Fruit fly (Drosophila melanogaster) whole organism, embryonic: ENCODE measurements around the gene CG2901.
A peak's percentile ranks its signal among the peaks of the same experiment; 100 is the strongest.

Experiments
- Adf1 ChIP-seq: fragments of 200-800 bp; sonication (Bioruptor generic); IDR thresholded peaks from 2 replicates; pipeline ENCODE4 v1.3.6; 2022; ENCODE audit warnings: missing biosample characterization, missing genetic modification characterization
- BtbVII ChIP-seq: fragments of 200-800 bp; sonication (Bioruptor generic); optimal IDR thresholded peaks from 3 replicates; lab custom pipeline; 2017; ENCODE audit warnings: missing biosample characterization, mild to moderate bottlenecking, missing genetic modification characterization
- CG10431 ChIP-seq: fragments of 200-800 bp; sonication (Bioruptor generic); optimal IDR thresholded peaks from 3 replicates; lab custom pipeline; 2018; ENCODE audit warnings: missing biosample characterization, mild to moderate bottlenecking, missing genetic modification characterization
- CG10654 ChIP-seq: fragments of 200-800 bp; sonication (Bioruptor generic); optimal IDR thresholded peaks from 2 replicates; lab custom pipeline; 2016; ENCODE audit warnings: missing biosample characterization, missing genetic modification characterization
- CG11695 ChIP-seq: fragments of 200-800 bp; sonication (Bioruptor generic); IDR thresholded peaks from 3 replicates; pipeline ENCODE4 v1.3.6; 2022; ENCODE audit warnings: missing biosample characterization, missing genetic modification characterization
- CG11723 ChIP-seq: fragments of 200-800 bp; sonication (Bioruptor generic); optimal IDR thresholded peaks from 2 replicates; lab custom pipeline; 2017; ENCODE audit warnings: missing biosample characterization, mild to moderate bottlenecking, missing genetic modification characterization
- CG13296 ChIP-seq: fragments of 200-800 bp; sonication (Bioruptor generic); optimal IDR thresholded peaks from 3 replicates; lab custom pipeline; 2018; ENCODE audit warnings: missing biosample characterization, mild to moderate bottlenecking, missing genetic modification characterization
- CG2199 ChIP-seq: fragments of 200-800 bp; sonication (Bioruptor generic); IDR thresholded peaks from 3 replicates; pipeline ENCODE4 v1.3.6; 2022; ENCODE audit warnings: missing biosample characterization, missing genetic modification characterization
- CG31441 ChIP-seq: fragments of 200-800 bp; sonication (Bioruptor generic); IDR thresholded peaks from 2 replicates; pipeline ENCODE4 v1.3.6; 2022; ENCODE audit warnings: missing biosample characterization, missing genetic modification characterization
- CG34376 ChIP-seq: fragments of 200-800 bp; sonication (Bioruptor generic); optimal IDR thresholded peaks from 2 replicates; lab custom pipeline; 2018; ENCODE audit warnings: missing biosample characterization, mild to moderate bottlenecking, missing genetic modification characterization
- CG4404 ChIP-seq: fragments of 200-800 bp; sonication (Bioruptor generic); IDR thresholded peaks from 2 replicates; pipeline ENCODE4 v1.3.6; 2022; ENCODE audit warnings: missing biosample characterization, missing genetic modification characterization
- CG5180 ChIP-seq: fragments of 200-800 bp; sonication (Bioruptor generic); optimal IDR thresholded peaks from 3 replicates; lab custom pipeline; 2017; ENCODE audit warnings: missing biosample characterization, missing genetic modification characterization, mild to moderate bottlenecking, moderate library complexity, missing genetic modification reagents
- CG6854 ChIP-seq: fragments of 200-800 bp; sonication (Bioruptor generic); optimal IDR thresholded peaks from 3 replicates; lab custom pipeline; 2017; ENCODE audit warnings: missing biosample characterization, mild to moderate bottlenecking, missing genetic modification characterization
- CTCF ChIP-seq: fragments of 200-800 bp; sonication (Bioruptor generic); optimal IDR thresholded peaks from 2 replicates; lab custom pipeline; 2017; ENCODE audit warnings: missing biosample characterization, mild to moderate bottlenecking, missing genetic modification characterization, moderate library complexity
- Dll ChIP-seq: fragments of 200-800 bp; sonication (Bioruptor generic); IDR thresholded peaks from 4 replicates; pipeline ENCODE4 v1.3.6; 2022; ENCODE audit warnings: missing biosample characterization, missing genetic modification characterization; ENCODE audit not compliant: partially characterized antibody
- Eip74EF ChIP-seq, 2 experiments: fragments of 200-800 bp in 1 of 2; fragments of >200 bp in 1 of 2; sonication (Bioruptor generic) in 1 of 2; optimal IDR thresholded peaks; 2 replicates each; lab custom pipeline; 2017 to 2019; ENCODE audit warnings: missing biosample characterization in 2 of 2, missing genetic modification characterization in 2 of 2, mild to moderate bottlenecking in 1 of 2, moderate library complexity in 1 of 2
- Fer2 ChIP-seq: fragments of 200-800 bp; sonication (Bioruptor generic); optimal IDR thresholded peaks from 2 replicates; lab custom pipeline; 2018; ENCODE audit warnings: missing biosample characterization, mild to moderate bottlenecking, missing genetic modification characterization, moderate library complexity
- HLH54F ChIP-seq: fragments of 200-800 bp; sonication (Bioruptor generic); optimal IDR thresholded peaks from 3 replicates; lab custom pipeline; 2016; ENCODE audit warnings: missing biosample characterization, missing genetic modification characterization
- Hey ChIP-seq: fragments of 200-800 bp; sonication (Bioruptor generic); optimal IDR thresholded peaks from 3 replicates; lab custom pipeline; 2018; ENCODE audit warnings: missing biosample characterization, mild to moderate bottlenecking, missing genetic modification characterization
- Hr78 ChIP-seq, 2 experiments: fragments of 200-800 bp in 1 of 2; fragments of >200 bp in 1 of 2; sonication (Bioruptor generic) in 1 of 2; optimal IDR thresholded peaks; 2 replicates each; lab custom pipeline; 2017 to 2019; ENCODE audit warnings: missing biosample characterization in 2 of 2, missing genetic modification characterization in 2 of 2, mild to moderate bottlenecking in 1 of 2, moderate library complexity in 1 of 2
- Lpt ChIP-seq: fragments of >200 bp; optimal IDR thresholded peaks from 2 replicates; lab custom pipeline; 2018; ENCODE audit warnings: missing biosample characterization, missing genetic modification characterization
- Med ChIP-seq: fragments of 200-800 bp; sonication (Bioruptor generic); peaks from one replicate; lab custom pipeline; 2016; ENCODE audit warnings: missing biosample characterization, missing genetic modification characterization, mild to moderate bottlenecking, inconsistent platforms, moderate library complexity
- Meics ChIP-seq: fragments of 200-800 bp; sonication (Bioruptor generic); optimal IDR thresholded peaks from 2 replicates; lab custom pipeline; 2017; ENCODE audit warnings: missing biosample characterization, mild to moderate bottlenecking, missing genetic modification characterization
- Oli ChIP-seq: fragments of 200-800 bp; sonication (Bioruptor generic); optimal IDR thresholded peaks from 2 replicates; lab custom pipeline; 2018; ENCODE audit warnings: missing biosample characterization, mild to moderate bottlenecking, missing genetic modification characterization, moderate library complexity
- Ssrp ChIP-seq: fragments of 200-800 bp; sonication (Bioruptor generic); optimal IDR thresholded peaks from 2 replicates; lab custom pipeline; 2018; ENCODE audit warnings: missing biosample characterization, mild to moderate bottlenecking, missing genetic modification characterization, moderate library complexity
- abd-A ChIP-seq: fragments of 200-800 bp; sonication (Bioruptor generic); optimal IDR thresholded peaks from 3 replicates; lab custom pipeline; 2019; ENCODE audit warnings: missing biosample characterization, mild to moderate bottlenecking, missing genetic modification characterization, moderate library complexity
- ara ChIP-seq: fragments of 200-800 bp; sonication (Bioruptor generic); IDR thresholded peaks from 2 replicates; pipeline ENCODE4 v1.3.6; 2022; ENCODE audit warnings: missing biosample characterization, missing genetic modification characterization
- ase ChIP-seq: fragments of 200-800 bp; sonication (Bioruptor generic); IDR thresholded peaks from 3 replicates; pipeline ENCODE4 v1.3.6; 2022; ENCODE audit warnings: missing biosample characterization, missing genetic modification characterization
- bowl ChIP-seq: fragments of 200-800 bp; sonication (Bioruptor generic); IDR thresholded peaks from 2 replicates; pipeline ENCODE4 v1.3.6; 2022; ENCODE audit warnings: missing biosample characterization, missing genetic modification characterization
- cato ChIP-seq: fragments of 200-800 bp; sonication (Bioruptor generic); optimal IDR thresholded peaks from 2 replicates; lab custom pipeline; 2016; ENCODE audit warnings: missing biosample characterization, missing genetic modification characterization, borderline replicate concordance
- corto ChIP-seq: fragments of 200-800 bp; sonication (Bioruptor generic); optimal IDR thresholded peaks from 2 replicates; lab custom pipeline; 2016; ENCODE audit warnings: missing biosample characterization, mild to moderate bottlenecking, missing genetic modification characterization, moderate library complexity
- croc ChIP-seq: fragments of 200-800 bp; sonication (Bioruptor generic); conservative IDR thresholded peaks from 3 replicates; pipeline ENCODE4 v1.3.6; 2022; ENCODE audit warnings: missing biosample characterization, missing genetic modification characterization
- crol ChIP-seq: fragments of 200-800 bp; sonication (Bioruptor generic); IDR thresholded peaks from 2 replicates; pipeline ENCODE4 v1.3.6; 2022; ENCODE audit warnings: missing biosample characterization, missing genetic modification characterization
- ems ChIP-seq: fragments of 200-800 bp; sonication (Bioruptor generic); optimal IDR thresholded peaks from 3 replicates; lab custom pipeline; 2016; ENCODE audit warnings: missing biosample characterization, missing genetic modification characterization
- ewg ChIP-seq: fragments of 200-800 bp; sonication (Bioruptor generic); optimal IDR thresholded peaks from 3 replicates; lab custom pipeline; 2017; ENCODE audit warnings: mild to moderate bottlenecking, missing biosample characterization, missing genetic modification reagents, missing genetic modification characterization
- gcm ChIP-seq: fragments of 200-800 bp; sonication (Bioruptor generic); optimal IDR thresholded peaks from 2 replicates; lab custom pipeline; 2019; ENCODE audit warnings: missing biosample characterization, mild to moderate bottlenecking, missing genetic modification characterization, moderate library complexity
- grn ChIP-seq: fragments of 200-800 bp; sonication (Bioruptor generic); optimal IDR thresholded peaks from 3 replicates; lab custom pipeline; 2017; ENCODE audit warnings: missing biosample characterization, missing genetic modification characterization
- kah ChIP-seq: fragments of 200-800 bp; sonication (Bioruptor generic); optimal IDR thresholded peaks from 2 replicates; lab custom pipeline; 2018; ENCODE audit warnings: missing biosample characterization, mild to moderate bottlenecking, missing genetic modification characterization
- lov ChIP-seq, 2 experiments: fragments of 200-800 bp in 1 of 2; fragments of >200 bp in 1 of 2; sonication (Bioruptor generic) in 1 of 2; IDR thresholded peaks in 1 of 2; optimal IDR thresholded peaks in 1 of 2; 2 replicates in 1 of 2; 3 replicates in 1 of 2; pipeline versions ENCODE4 v1.3.6 to Lab custom; 2017 to 2022; ENCODE audit warnings: missing biosample characterization in 1 of 2, missing genetic modification characterization in 1 of 2
- mirr ChIP-seq: fragments of 200-800 bp; sonication (Bioruptor generic); optimal IDR thresholded peaks from 3 replicates; lab custom pipeline; 2018; ENCODE audit warnings: missing biosample characterization, mild to moderate bottlenecking, missing genetic modification characterization
- phol ChIP-seq: fragments of 200-800 bp; sonication (Bioruptor generic); optimal IDR thresholded peaks from 3 replicates; lab custom pipeline; 2018; ENCODE audit warnings: missing biosample characterization, mild to moderate bottlenecking, missing genetic modification characterization, moderate library complexity
- pros ChIP-seq: fragments of 200-800 bp; sonication (Bioruptor generic); optimal IDR thresholded peaks from 3 replicates; lab custom pipeline; 2019; ENCODE audit warnings: missing biosample characterization, mild to moderate bottlenecking, missing genetic modification characterization, moderate library complexity
- repo ChIP-seq: fragments of 200-800 bp; sonication (Bioruptor generic); optimal IDR thresholded peaks from 2 replicates; lab custom pipeline; 2016; ENCODE audit warnings: missing biosample characterization, missing genetic modification characterization
- run ChIP-seq: fragments of 200-800 bp; sonication (Bioruptor generic); optimal IDR thresholded peaks from 3 replicates; lab custom pipeline; 2018; ENCODE audit warnings: missing biosample characterization, mild to moderate bottlenecking, missing genetic modification characterization
- sc ChIP-seq, 3 experiments: fragments of >200 bp in 2 of 3; fragments of 200-800 bp in 1 of 3; sonication (Bioruptor generic) in 1 of 3; optimal IDR thresholded peaks; 2 replicates in 2 of 3; 3 replicates in 1 of 3; lab custom pipeline; 2017; ENCODE audit warnings: mild to moderate bottlenecking in 1 of 3, missing biosample characterization in 1 of 3, missing genetic modification characterization in 1 of 3, missing genetic modification reagents in 1 of 3
- sd ChIP-seq: fragments of 200-800 bp; sonication (Bioruptor generic); optimal IDR thresholded peaks from 3 replicates; lab custom pipeline; 2018; ENCODE audit warnings: missing biosample characterization, mild to moderate bottlenecking, missing genetic modification characterization, moderate library complexity
- sens ChIP-seq: fragments of 200-800 bp; sonication (Bioruptor generic); peaks from one replicate; lab custom pipeline; 2016; ENCODE audit warnings: missing biosample characterization, missing genetic modification characterization
- sug ChIP-seq: fragments of 200-800 bp; optimal IDR thresholded peaks from 2 replicates; lab custom pipeline; 2019; ENCODE audit warnings: missing biosample characterization, mild to moderate bottlenecking, missing genetic modification characterization, moderate library complexity
- tin ChIP-seq: fragments of 200-800 bp; sonication (Bioruptor generic); optimal IDR thresholded peaks from 3 replicates; lab custom pipeline; 2016; ENCODE audit warnings: missing biosample characterization, missing genetic modification characterization

The CG2901 gene

DNA sequence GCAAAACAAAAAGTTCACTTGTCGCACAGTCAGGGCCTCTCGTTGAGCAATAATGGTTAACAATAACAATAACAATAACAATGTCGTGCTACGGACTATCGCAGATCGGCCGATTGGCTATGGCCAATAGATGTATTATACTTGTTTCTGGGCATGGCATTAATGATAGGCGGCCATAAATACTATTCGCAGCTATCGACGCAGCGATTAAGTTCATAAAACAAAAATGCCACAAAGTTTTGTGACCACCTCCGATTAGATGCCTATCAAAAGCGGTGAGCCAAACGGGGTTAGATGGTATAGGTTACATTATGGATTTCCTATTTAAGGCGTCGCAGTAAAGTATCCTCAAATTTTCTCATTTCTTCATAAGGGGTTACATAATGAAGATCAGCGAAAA lies 42.6 kb downstream of the CG2901 start (continued):
- TF ChIP-seq kah (GFP tag; lab: Kevin White, UChicago): no peak
- no peak for TF ChIP-seq BtbVII
- TF ChIP-seq CG4404 (GFP tag; lab: Robert Waterston, UW): no peak
- TF ChIP-seq CG6854 (GFP tag; lab: Kevin White, UChicago): no peak
- TF ChIP-seq run (tag; lab: Kevin White, UChicago): no peak
- no peak for TF ChIP-seq Med (GFP tag; lab: Kevin White, UChicago)
- TF ChIP-seq ems: no peak
- TF ChIP-seq CG13296: no peak
- TF ChIP-seq Eip74EF (GFP tag; optimal IDR thresholded peaks at IDR 0.05; lab: Kevin White, UChicago): no peak
- no peak for TF ChIP-seq Lpt
- TF ChIP-seq ase (GFP tag; lab: Robert Waterston, UW): no peak
- TF ChIP-seq Dll (GFP tag; lab: Robert Waterston, UW): no peak
- peak; percentile 37 for TF ChIP-seq mirr (GFP tag; lab: Kevin White, UChicago)
- TF ChIP-seq CG34376: peak; percentile 41
- no peak for TF ChIP-seq repo (GFP tag; lab: Kevin White, UChicago)
- no peak for TF ChIP-seq pros (GFP tag; lab: Kevin White, UChicago)
- TF ChIP-seq gcm (GFP tag; lab: Kevin White, UChicago): no peak
- no peak for TF ChIP-seq ara (GFP tag; lab: Robert Waterston, UW)
- TF ChIP-seq corto (GFP tag; lab: Kevin White, UChicago): no peak
- TF ChIP-seq tin: no peak
- peak in 1 of 2 experiments; percentile 33 for TF ChIP-seq Hr78 (GFP tag; optimal IDR thresholded peaks at IDR 0.05; lab: Kevin White, UChicago)
- TF ChIP-seq CG10431: no peak
- TF ChIP-seq Fer2 (tag; lab: Kevin White, UChicago): no peak
- no peak for TF ChIP-seq ewg (GFP tag; lab: Kevin White, UChicago)
- no peak for TF ChIP-seq HLH54F (GFP tag; lab: Kevin White, UChicago)
- no peak for TF ChIP-seq Meics (GFP tag; lab: Kevin White, UChicago)
- TF ChIP-seq Ssrp (tag; lab: Kevin White, UChicago): no peak
- peak; percentile 30 for TF ChIP-seq sug (tag; lab: Kevin White, UChicago)
- TF ChIP-seq croc (GFP tag; lab: Robert Waterston, UW): no peak
- no peak for TF ChIP-seq bowl

- TF ChIP-seq CG2199 (GFP tag; lab: Robert Waterston, UW): no peak
- TF ChIP-seq abd-A (tag; lab: Kevin White, UChicago): no peak
- no peak for TF ChIP-seq CG11723
- TF ChIP-seq Adf1 (GFP tag; lab: Robert Waterston, UW): peak; percentile 69; the same call in 1 of the 2 replicates
- TF ChIP-seq CTCF (GFP tag; lab: Kevin White, UChicago): peak; percentile 38
- TF ChIP-seq CG31441 (GFP tag; lab: Robert Waterston, UW): no peak
- no peak for TF ChIP-seq Oli (tag; lab: Kevin White, UChicago)
- TF ChIP-seq Hey (tag; lab: Kevin White, UChicago): peak; percentile 15
- TF ChIP-seq mirr (GFP tag; lab: Kevin White, UChicago): peak; percentile 19
- TF ChIP-seq sens (GFP tag; lab: Kevin White, UChicago): peak; percentile 47
- no peak for TF ChIP-seq CG11695 (GFP tag; lab: Robert Waterston, UW)
- peak; percentile 53 for TF ChIP-seq grn (GFP tag; lab: Kevin White, UChicago)
- TF ChIP-seq HLH54F (GFP tag; lab: Kevin White, UChicago): no peak
- TF ChIP-seq crol: peak; percentile 58; the same call in 1 of the 2 replicates
- no peak for TF ChIP-seq phol (tag; lab: Kevin White, UChicago)
- TF ChIP-seq sc (optimal IDR thresholded peaks at IDR 0.05; lab: Kevin White, UChicago): no peak
- TF ChIP-seq sc (GFP tag; optimal IDR thresholded peaks at IDR 0.05; lab: Kevin White, UChicago): no peak
- TF ChIP-seq CG10654 (GFP tag; lab: Kevin White, UChicago): no peak
- peak; percentile 29 for TF ChIP-seq CG5180 (GFP tag; lab: Kevin White, UChicago)
- no peak for TF ChIP-seq cato (GFP tag; lab: Kevin White, UChicago)
- TF ChIP-seq sug (tag; lab: Kevin White, UChicago): peak; percentile 50
- TF ChIP-seq lov (optimal IDR thresholded peaks at IDR 0.05; lab: Kevin White, UChicago): no peak
- no peak for TF ChIP-seq lov (GFP tag; IDR thresholded peaks at IDR 0.05; lab: Robert Waterston, UW)
- peak; percentile 82 for TF ChIP-seq sd (tag; lab: Kevin White, UChicago)
- peak; percentile 17; the same call in 1 of the 2 replicates for TF ChIP-seq bowl
- peak; percentile 75 for TF ChIP-seq CG34376
These were observed 44.0 kb downstream of the CG2901 start, which contains the start of gene yin for dm6 chrX:3871889-3872409. yin (minus strand) TSS chrX:3871939.
